Fruit fly (Drosophila melanogaster) whole organism, embryonic: Measurements from ENCODE around the gene Glyat.

Source experiments
- Blimp-1 ChIP-seq: fragments of 200-800 bp; sonication (Bioruptor generic); optimal IDR thresholded peaks from 3 replicates; lab custom pipeline; 2018; ENCODE audit warnings: missing biosample characterization, missing genetic modification characterization, mild to moderate bottlenecking, moderate library complexity, missing genetic modification reagents
- CG1024 ChIP-seq: fragments of 200-800 bp; sonication (Bioruptor generic); IDR thresholded peaks from 2 replicates; pipeline ENCODE4 v1.3.6; 2022; ENCODE audit warnings: missing biosample characterization, missing genetic modification characterization
- CG10979 ChIP-seq: fragments of 200-800 bp; sonication (Bioruptor generic); optimal IDR thresholded peaks from 2 replicates; lab custom pipeline; 2018; ENCODE audit warnings: missing biosample characterization, mild to moderate bottlenecking, missing genetic modification characterization, moderate library complexity
- CG12236 ChIP-seq: fragments of 200-800 bp; sonication (Bioruptor generic); optimal IDR thresholded peaks from 2 replicates; lab custom pipeline; 2016; ENCODE audit warnings: missing biosample characterization, missing genetic modification characterization
- CG12942 ChIP-seq: fragments of 200-800 bp; sonication (Bioruptor generic); optimal IDR thresholded peaks from 3 replicates; lab custom pipeline; 2016; ENCODE audit warnings: missing biosample characterization, missing genetic modification characterization
- CG14050 ChIP-seq: fragments of 200-800 bp; sonication (Bioruptor generic); IDR thresholded peaks from 3 replicates; pipeline ENCODE4 v1.3.6; 2022; ENCODE audit warnings: missing biosample characterization, missing genetic modification characterization
- CG16815 ChIP-seq: fragments of 200-800 bp; sonication (Bioruptor generic); optimal IDR thresholded peaks from 3 replicates; lab custom pipeline; 2017; ENCODE audit warnings: missing biosample characterization, mild to moderate bottlenecking, missing genetic modification characterization
- CG2116 ChIP-seq: fragments of 200-800 bp; sonication (Bioruptor generic); optimal IDR thresholded peaks from 3 replicates; lab custom pipeline; 2018; ENCODE audit warnings: missing biosample characterization, mild to moderate bottlenecking, missing genetic modification characterization
- CG2712 ChIP-seq: fragments of 200-800 bp; optimal IDR thresholded peaks from 3 replicates; lab custom pipeline; 2019; ENCODE audit warnings: missing biosample characterization, mild to moderate bottlenecking, missing genetic modification characterization, moderate library complexity
- CG3847 ChIP-seq: fragments of 200-800 bp; sonication (Bioruptor generic); IDR thresholded peaks from 2 replicates; pipeline ENCODE4 v1.3.6; 2022; ENCODE audit warnings: missing biosample characterization, missing genetic modification characterization
- CG4820 ChIP-seq: fragments of 200-800 bp; sonication (Bioruptor generic); optimal IDR thresholded peaks from 3 replicates; lab custom pipeline; 2016; ENCODE audit warnings: missing biosample characterization, missing genetic modification characterization
- CG5953 ChIP-seq: fragments of 200-800 bp; sonication (Bioruptor generic); IDR thresholded peaks from 2 replicates; pipeline ENCODE4 v1.3.6; 2022; ENCODE audit warnings: missing biosample characterization, missing genetic modification characterization
- CG6689 ChIP-seq: fragments of 200-800 bp; sonication (Bioruptor generic); IDR thresholded peaks from 2 replicates; pipeline ENCODE4 v1.3.6; 2022; ENCODE audit warnings: missing biosample characterization, missing genetic modification characterization
- CoRest ChIP-seq: fragments of 200-800 bp; sonication (Bioruptor generic); optimal IDR thresholded peaks from 3 replicates; lab custom pipeline; 2018; ENCODE audit warnings: missing biosample characterization, mild to moderate bottlenecking, missing genetic modification characterization, moderate library complexity
- Doc3 ChIP-seq: fragments of 200-800 bp; sonication (Bioruptor generic); IDR thresholded peaks from 3 replicates; pipeline ENCODE4 v1.3.6; 2022; ENCODE audit warnings: missing biosample characterization, missing genetic modification characterization; ENCODE audit not compliant: partially characterized antibody
- HLH3B ChIP-seq: fragments of 200-800 bp; sonication (Bioruptor generic); IDR thresholded peaks from 2 replicates; pipeline ENCODE4 v1.3.6; 2022; ENCODE audit warnings: missing biosample characterization, missing genetic modification characterization
- Hr78 ChIP-seq, 2 experiments: fragments of 200-800 bp in 1 of 2; fragments of >200 bp in 1 of 2; sonication (Bioruptor generic) in 1 of 2; optimal IDR thresholded peaks; 2 replicates each; lab custom pipeline; 2017 to 2019; ENCODE audit warnings: missing biosample characterization in 2 of 2, missing genetic modification characterization in 2 of 2, mild to moderate bottlenecking in 1 of 2, moderate library complexity in 1 of 2
- MTF-1 ChIP-seq: fragments of 200-800 bp; sonication (Bioruptor generic); optimal IDR thresholded peaks from 2 replicates; lab custom pipeline; 2018; ENCODE audit warnings: missing biosample characterization, mild to moderate bottlenecking, missing genetic modification characterization, borderline replicate concordance
- Mad ChIP-seq: fragments of 200-800 bp; sonication (Bioruptor generic); optimal IDR thresholded peaks from 2 replicates; lab custom pipeline; 2016; ENCODE audit warnings: missing biosample characterization, missing genetic modification characterization
- Myb ChIP-seq: fragments of 200-800 bp; sonication (Bioruptor generic); optimal IDR thresholded peaks from 2 replicates; lab custom pipeline; 2016; ENCODE audit warnings: missing biosample characterization, missing genetic modification characterization
- Neu2 ChIP-seq: fragments of 200-800 bp; sonication (Bioruptor generic); optimal IDR thresholded peaks from 3 replicates; lab custom pipeline; 2016; ENCODE audit warnings: missing biosample characterization, missing genetic modification characterization, borderline replicate concordance
- Opbp ChIP-seq: fragments of 200-800 bp; sonication (Bioruptor generic); IDR thresholded peaks from 3 replicates; pipeline ENCODE4 v1.3.6; 2022; ENCODE audit warnings: missing biosample characterization, missing genetic modification characterization; ENCODE audit not compliant: partially characterized antibody
- Pdp1 ChIP-seq, 2 experiments: fragments of 200-800 bp; sonication (Bioruptor generic); optimal IDR thresholded peaks; 3 replicates each; lab custom pipeline; 2016; ENCODE audit warnings: missing biosample characterization in 2 of 2, missing genetic modification characterization in 2 of 2, mild to moderate bottlenecking in 1 of 2, moderate library complexity in 1 of 2
- Rfx ChIP-seq: fragments of 200-800 bp; sonication (Bioruptor generic); IDR thresholded peaks from 2 replicates; pipeline ENCODE4 v1.3.6; 2022; ENCODE audit warnings: missing biosample characterization, missing genetic modification characterization
- Sry-β ChIP-seq: fragments of 200-800 bp; sonication (Bioruptor generic); optimal IDR thresholded peaks from 2 replicates; lab custom pipeline; 2018; ENCODE audit warnings: missing biosample characterization, mild to moderate bottlenecking, missing genetic modification characterization, moderate library complexity
- Xbp1 ChIP-seq: fragments of 200-800 bp; sonication (Bioruptor generic); optimal IDR thresholded peaks from 3 replicates; lab custom pipeline; 2016; ENCODE audit warnings: missing biosample characterization, mild to moderate bottlenecking, missing genetic modification characterization
- ase ChIP-seq: fragments of 200-800 bp; sonication (Bioruptor generic); IDR thresholded peaks from 3 replicates; pipeline ENCODE4 v1.3.6; 2022; ENCODE audit warnings: missing biosample characterization, missing genetic modification characterization
- bbx ChIP-seq: fragments of 200-800 bp; sonication (Bioruptor generic); IDR thresholded peaks from 2 replicates; pipeline ENCODE4 v1.3.6; 2022; ENCODE audit warnings: missing biosample characterization, missing genetic modification characterization; ENCODE audit not compliant: partially characterized antibody
- cato ChIP-seq: fragments of 200-800 bp; sonication (Bioruptor generic); optimal IDR thresholded peaks from 2 replicates; lab custom pipeline; 2016; ENCODE audit warnings: missing biosample characterization, missing genetic modification characterization, borderline replicate concordance
- corto ChIP-seq: fragments of 200-800 bp; sonication (Bioruptor generic); optimal IDR thresholded peaks from 2 replicates; lab custom pipeline; 2016; ENCODE audit warnings: missing biosample characterization, mild to moderate bottlenecking, missing genetic modification characterization, moderate library complexity
- cwo ChIP-seq: fragments of 200-800 bp; sonication (Bioruptor generic); optimal IDR thresholded peaks from 3 replicates; lab custom pipeline; 2017; ENCODE audit warnings: missing biosample characterization, missing genetic modification characterization, mild to moderate bottlenecking, moderate library complexity, missing genetic modification reagents
- dan ChIP-seq: fragments of 200-800 bp; sonication (Bioruptor generic); IDR thresholded peaks from 2 replicates; pipeline ENCODE4 v1.3.6; 2022; ENCODE audit warnings: missing biosample characterization, missing genetic modification characterization
- fd64A ChIP-seq: fragments of 200-800 bp; sonication (Bioruptor generic); optimal IDR thresholded peaks from 3 replicates; lab custom pipeline; 2018; ENCODE audit warnings: missing biosample characterization, mild to moderate bottlenecking, missing genetic modification characterization
- fd96Cb ChIP-seq: fragments of 200-800 bp; sonication (Bioruptor generic); optimal IDR thresholded peaks from 2 replicates; lab custom pipeline; 2018; ENCODE audit warnings: missing biosample characterization, mild to moderate bottlenecking, missing genetic modification characterization, moderate library complexity
- fu2 ChIP-seq: fragments of 200-800 bp; sonication (Bioruptor generic); optimal IDR thresholded peaks from 2 replicates; lab custom pipeline; 2016; ENCODE audit warnings: missing biosample characterization, missing genetic modification characterization
- h ChIP-seq: fragments of >200 bp; optimal IDR thresholded peaks from 2 replicates; lab custom pipeline; 2017
- ken ChIP-seq: fragments of 200-800 bp; sonication (Bioruptor generic); IDR thresholded peaks from 3 replicates; pipeline ENCODE4 v1.3.6; 2022; ENCODE audit warnings: missing biosample characterization, missing genetic modification characterization
- lilli ChIP-seq: fragments of 200-800 bp; sonication (Bioruptor generic); optimal IDR thresholded peaks from 3 replicates; lab custom pipeline; 2016; ENCODE audit warnings: missing biosample characterization, missing genetic modification characterization
- nau ChIP-seq: fragments of 200-800 bp; sonication (Bioruptor generic); optimal IDR thresholded peaks from 3 replicates; lab custom pipeline; 2017; ENCODE audit warnings: missing biosample characterization, mild to moderate bottlenecking, missing genetic modification characterization, missing genetic modification reagents
- nmo ChIP-seq: fragments of 200-800 bp; sonication (Bioruptor generic); optimal IDR thresholded peaks from 2 replicates; lab custom pipeline; 2018; ENCODE audit warnings: missing biosample characterization, mild to moderate bottlenecking, missing genetic modification characterization, moderate library complexity
- pfk ChIP-seq: fragments of 200-800 bp; sonication (Bioruptor generic); optimal IDR thresholded peaks from 2 replicates; lab custom pipeline; 2018; ENCODE audit warnings: missing biosample characterization, mild to moderate bottlenecking, missing genetic modification characterization, moderate library complexity
- ro ChIP-seq: fragments of 200-800 bp; sonication (Bioruptor generic); IDR thresholded peaks from 2 replicates; pipeline ENCODE4 v1.3.6; 2022; ENCODE audit warnings: missing biosample characterization, missing genetic modification characterization
- row ChIP-seq: fragments of 200-800 bp; sonication (Bioruptor generic); IDR thresholded peaks from 3 replicates; pipeline ENCODE4 v1.3.6; 2022; ENCODE audit warnings: missing biosample characterization, missing genetic modification characterization
- sim ChIP-seq: fragments of 200-800 bp; sonication (Bioruptor generic); IDR thresholded peaks from 2 replicates; pipeline ENCODE4 v1.3.6; 2022; ENCODE audit warnings: missing biosample characterization, missing genetic modification characterization
- so ChIP-seq: fragments of 200-800 bp; sonication (Bioruptor generic); IDR thresholded peaks from 3 replicates; pipeline ENCODE4 v1.3.6; 2022; ENCODE audit warnings: missing biosample characterization, missing genetic modification characterization
- stc ChIP-seq: fragments of 200-800 bp; sonication (Bioruptor generic); IDR thresholded peaks from 2 replicates; pipeline ENCODE4 v1.3.6; 2022; ENCODE audit warnings: missing biosample characterization, missing genetic modification characterization
- stwl ChIP-seq: fragments of 200-800 bp; sonication (Bioruptor generic); optimal IDR thresholded peaks from 3 replicates; lab custom pipeline; 2018; ENCODE audit warnings: missing biosample characterization, mild to moderate bottlenecking, missing genetic modification characterization, moderate library complexity

Gene Glyat

DNA sequence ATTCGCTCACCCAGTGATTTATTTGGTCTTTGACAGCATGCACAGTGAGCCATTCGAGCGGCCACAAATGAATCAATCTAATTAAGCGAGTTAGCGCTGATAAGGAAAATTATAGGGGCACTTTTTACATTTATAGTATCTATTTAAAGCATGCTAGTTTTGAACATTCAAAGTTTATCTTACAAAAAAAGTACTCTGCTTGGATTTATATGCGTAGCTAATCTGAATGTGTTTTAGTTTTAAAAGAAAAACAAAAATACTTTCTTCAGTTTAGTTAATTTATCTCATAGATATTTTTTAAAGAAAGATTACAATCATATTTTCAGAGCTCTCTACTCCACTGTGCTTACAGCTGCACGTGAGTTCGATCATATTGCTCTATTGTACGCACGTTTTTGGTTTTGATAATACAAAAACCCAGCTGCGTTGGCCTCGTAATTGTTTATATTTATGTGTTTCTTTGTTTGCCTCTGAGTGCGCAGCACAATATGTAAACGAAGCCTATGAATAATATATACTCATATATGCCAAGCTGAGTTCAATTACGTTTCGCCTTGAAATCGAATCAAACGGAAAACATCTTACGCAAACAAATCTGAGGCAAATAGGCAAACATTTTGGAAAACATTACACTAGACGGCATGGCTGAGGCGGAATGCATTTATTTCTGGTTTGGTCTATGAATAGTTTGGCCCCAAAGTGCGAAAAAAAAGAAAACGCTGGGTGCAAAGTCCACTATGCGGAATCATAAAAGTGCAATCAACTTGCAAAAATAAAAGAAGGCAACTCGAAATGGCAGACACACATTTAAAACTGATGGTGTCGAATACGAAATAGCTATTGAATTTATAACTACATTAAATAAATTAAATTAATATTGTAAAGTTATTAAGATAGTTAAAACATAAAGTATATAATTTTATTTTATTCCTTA is 8.5 kb downstream of the Glyat start (continued):
- TF ChIP-seq CG16815 (GFP tag; lab: Kevin White, UChicago) (peak; percentile 84), nmo (GFP tag; lab: Kevin White, UChicago) (peak; percentile 94), Opbp (GFP tag; lab: Robert Waterston, UW) (no peak), CG5953 (GFP tag; lab: Robert Waterston, UW) (peak; percentile 68), CG6689 (peak; percentile 85), stwl (tag; lab: Kevin White, UChicago) (no peak), Rfx (GFP tag; lab: Robert Waterston, UW) (peak; percentile 78), cato (GFP tag; lab: Kevin White, UChicago) (peak; percentile 73), CG4820 (GFP tag; lab: Kevin White, UChicago) (peak; percentile 80), Blimp-1 (GFP tag; lab: Kevin White, UChicago) (peak; percentile 76), stc (GFP tag; lab: Robert Waterston, UW) (peak; percentile 71), Myb (GFP tag; lab: Kevin White, UChicago) (peak; percentile 61), CG14050 (GFP tag; lab: Robert Waterston, UW) (peak; percentile 69), ro (GFP tag; lab: Robert Waterston, UW) (0 out of 2 replicates have a peak, but pooled peaks have one; percentile 39), cwo (GFP tag; lab: Kevin White, UChicago) (peak; percentile 100), fd64A (GFP tag; lab: Kevin White, UChicago) (peak; percentile 37), lilli (peak; percentile 88), Doc3 (no peak), bbx (GFP tag; lab: Robert Waterston, UW) (no peak), so (GFP tag; lab: Robert Waterston, UW) (peak; percentile 84; the same call in 1 of the 3 replicates), h (no peak), Mad (GFP tag; lab: Kevin White, UChicago) (peak; percentile 56), CG2712 (tag; lab: Kevin White, UChicago) (peak; percentile 92), sim (GFP tag; lab: Robert Waterston, UW) (peak; percentile 39; the same call in 1 of the 2 replicates), Pdp1 (GFP tag; optimal IDR thresholded peaks at IDR 0.05; lab: Kevin White, UChicago) (peak; percentile 73 to 80), CoRest (tag; lab: Kevin White, UChicago) (peak; percentile 93), CG3847 (GFP tag; lab: Robert Waterston, UW) (peak; percentile 86), Xbp1 (peak; percentile 90), CG10979 (tag; lab: Kevin White, UChicago) (peak; percentile 88), MTF-1 (GFP tag; lab: Kevin White, UChicago) (no peak), CG1024 (GFP tag; lab: Robert Waterston, UW) (0 out of 2 replicates have a peak, but pooled peaks have one; percentile 28), Sry-β (peak; percentile 37), pfk (GFP tag; lab: Kevin White, UChicago) (no peak), ase (GFP tag; lab: Robert Waterston, UW) (peak; percentile 69; the same call in 2 of the 3 replicates), fu2 (GFP tag; lab: Kevin White, UChicago) (peak; percentile 73), CG12236 (peak; percentile 73), fd96Cb (tag; lab: Kevin White, UChicago) (peak; percentile 84), HLH3B (peak; percentile 71), dan (peak; percentile 63), Neu2 (no peak), corto (peak; percentile 40), ken (0 out of 3 replicates have a peak, but pooled peaks have one; percentile 50), CG12942 (GFP tag; lab: Kevin White, UChicago) (peak; percentile 75), Hr78 (GFP tag; optimal IDR thresholded peaks at IDR 0.05; lab: Kevin White, UChicago) (peak in 1 of 2 experiments; percentile 54), nau (GFP tag; lab: Kevin White, UChicago) (peak; percentile 89), CG2116 (GFP tag; lab: Kevin White, UChicago) (peak; percentile 67), row (peak; percentile 88)
